Worm (Caenorhabditis elegans) whole organism, L3 larva: ENCODE data around the gene orc-4.

Experiments
- R02D3.7 ChIP-seq: fragments of 150-350 bp; optimal IDR thresholded peaks from 2 replicates; lab custom pipeline; 2014; ENCODE audit warnings: missing biosample characterization, missing genetic modification characterization
- ZK546.5 ChIP-seq: sonication (generic microtip); optimal IDR thresholded peaks from 2 replicates; lab custom pipeline; 2017; ENCODE audit warnings: missing biosample characterization, missing genetic modification characterization
- ceh-16 ChIP-seq: sonication (generic microtip); optimal IDR thresholded peaks from 2 replicates; lab custom pipeline; 2017; ENCODE audit warnings: missing biosample characterization, missing genetic modification characterization
- ceh-28 ChIP-seq: fragments of 150-350 bp; optimal IDR thresholded peaks from 2 replicates; lab custom pipeline; 2014; ENCODE audit warnings: missing biosample characterization, missing genetic modification reagents, missing genetic modification characterization
- ceh-82 ChIP-seq: fragments of 150-350 bp; optimal IDR thresholded peaks from 2 replicates; lab custom pipeline; 2014; ENCODE audit warnings: missing biosample characterization, missing genetic modification characterization
- ceh-9 ChIP-seq: sonication (generic microtip); optimal IDR thresholded peaks from 2 replicates; lab custom pipeline; 2018; ENCODE audit warnings: missing biosample characterization, missing genetic modification characterization
- daf-12 ChIP-seq: fragments of 150-350 bp; optimal IDR thresholded peaks from 2 replicates; lab custom pipeline; 2014; ENCODE audit warnings: missing biosample characterization, missing genetic modification reagents, missing genetic modification characterization
- egl-27 ChIP-seq: sonication (generic microtip); optimal IDR thresholded peaks from 4 replicates; lab custom pipeline; 2017; ENCODE audit warnings: missing biosample characterization, missing genetic modification reagents, missing genetic modification characterization
- egl-5 ChIP-seq: fragments of 150-350 bp; optimal IDR thresholded peaks from 2 replicates; lab custom pipeline; 2017; ENCODE audit warnings: missing biosample characterization, missing genetic modification reagents, missing genetic modification characterization, inconsistent platforms
- elt-2 ChIP-seq: sonication (generic microtip); optimal IDR thresholded peaks from 2 replicates; lab custom pipeline; 2016; ENCODE audit warnings: missing genetic modification reagents, mild to moderate bottlenecking, missing genetic modification characterization, missing compliant biosample characterization
- fkh-10 ChIP-seq: sonication (generic microtip); optimal IDR thresholded peaks from 2 replicates; lab custom pipeline; 2017; ENCODE audit warnings: missing biosample characterization, missing genetic modification reagents, missing genetic modification characterization
- fkh-2 ChIP-seq: fragments of 150-350 bp; optimal IDR thresholded peaks from 2 replicates; lab custom pipeline; 2014; ENCODE audit warnings: missing biosample characterization, missing genetic modification reagents, missing genetic modification characterization
- hmg-11 ChIP-seq: sonication (generic microtip); optimal IDR thresholded peaks from 2 replicates; lab custom pipeline; 2016; ENCODE audit warnings: missing genetic modification characterization, missing compliant biosample characterization
- jun-1 ChIP-seq: fragments of 150-350 bp; optimal IDR thresholded peaks from 2 replicates; lab custom pipeline; 2014; ENCODE audit warnings: missing biosample characterization, missing genetic modification reagents, missing genetic modification characterization
- lin-15B ChIP-seq: fragments of 150-350 bp; optimal IDR thresholded peaks from 2 replicates; lab custom pipeline; 2014; ENCODE audit warnings: missing biosample characterization, missing genetic modification characterization
- lin-39 ChIP-seq: fragments of 150-350 bp; optimal IDR thresholded peaks from 2 replicates; lab custom pipeline; 2018; ENCODE audit warnings: missing biosample characterization, missing genetic modification reagents, missing genetic modification characterization
- lsy-12 ChIP-seq: sonication (generic microtip); optimal IDR thresholded peaks from 2 replicates; lab custom pipeline; 2016; ENCODE audit warnings: mild to moderate bottlenecking, missing genetic modification characterization, missing compliant biosample characterization
- mml-1 ChIP-seq: fragments of 150-350 bp; sonication (generic microtip); optimal IDR thresholded peaks from 3 replicates; lab custom pipeline; 2014; ENCODE audit warnings: missing biosample characterization, missing genetic modification characterization
- nhr-11 ChIP-seq: fragments of 150-350 bp; optimal IDR thresholded peaks from 2 replicates; lab custom pipeline; 2014; ENCODE audit warnings: missing biosample characterization, missing genetic modification characterization
- nhr-12 ChIP-seq: fragments of 150-350 bp; optimal IDR thresholded peaks from 2 replicates; lab custom pipeline; 2014; ENCODE audit warnings: missing biosample characterization, missing genetic modification characterization
- nhr-23 ChIP-seq: fragments of 150-350 bp; optimal IDR thresholded peaks from 2 replicates; lab custom pipeline; 2014; ENCODE audit warnings: missing biosample characterization, missing genetic modification reagents, missing genetic modification characterization
- nhr-237 ChIP-seq: fragments of 150-350 bp; optimal IDR thresholded peaks from 2 replicates; lab custom pipeline; 2014; ENCODE audit warnings: missing biosample characterization, missing genetic modification characterization
- nhr-25 ChIP-seq: sonication (generic microtip); optimal IDR thresholded peaks from 2 replicates; lab custom pipeline; 2017; ENCODE audit warnings: missing biosample characterization, missing genetic modification characterization
- nhr-28 ChIP-seq: fragments of 150-350 bp; optimal IDR thresholded peaks from 2 replicates; lab custom pipeline; 2014; ENCODE audit warnings: missing biosample characterization, missing genetic modification characterization
- nhr-43 ChIP-seq: sonication (generic microtip); optimal IDR thresholded peaks from 2 replicates; lab custom pipeline; 2016; ENCODE audit warnings: mild to moderate bottlenecking, missing genetic modification characterization, missing compliant biosample characterization; ENCODE audit not compliant: poor library complexity, severe bottlenecking
- nhr-67 ChIP-seq: fragments of 150-350 bp; optimal IDR thresholded peaks from 2 replicates; lab custom pipeline; 2014; ENCODE audit warnings: missing biosample characterization, missing genetic modification characterization
- nhr-76 ChIP-seq: fragments of 150-350 bp; sonication (generic microtip); optimal IDR thresholded peaks from 5 replicates; lab custom pipeline; 2014; ENCODE audit warnings: missing biosample characterization, missing genetic modification characterization
- pha-4 ChIP-seq: fragments of 150-350 bp; optimal IDR thresholded peaks from 2 replicates; lab custom pipeline; 2014; ENCODE audit warnings: missing biosample characterization, missing genetic modification reagents, missing genetic modification characterization
- skn-1 ChIP-seq: fragments of 150-350 bp; optimal IDR thresholded peaks from 2 replicates; lab custom pipeline; 2014; ENCODE audit warnings: missing biosample characterization, missing genetic modification characterization
- snpc-4 ChIP-seq: fragments of 150-350 bp; optimal IDR thresholded peaks from 2 replicates; lab custom pipeline; 2014; ENCODE audit warnings: missing biosample characterization, missing genetic modification characterization
- unc-39 ChIP-seq: sonication (generic microtip); optimal IDR thresholded peaks from 4 replicates; lab custom pipeline; 2017; ENCODE audit warnings: missing biosample characterization, missing genetic modification characterization
- unc-62 ChIP-seq: fragments of 150-350 bp; sonication (generic microtip); optimal IDR thresholded peaks from 4 replicates; lab custom pipeline; 2014; ENCODE audit warnings: missing biosample characterization, missing genetic modification reagents, missing genetic modification characterization
- zag-1 ChIP-seq: fragments of 150-350 bp; optimal IDR thresholded peaks from 2 replicates; lab custom pipeline; 2014; ENCODE audit warnings: missing biosample characterization, missing genetic modification characterization
- ztf-11 ChIP-seq: fragments of 150-350 bp; optimal IDR thresholded peaks from 2 replicates; lab custom pipeline; 2014; ENCODE audit warnings: missing biosample characterization, missing genetic modification characterization
- ztf-4 ChIP-seq: fragments of 150-350 bp; optimal IDR thresholded peaks from 2 replicates; lab custom pipeline; 2014; ENCODE audit warnings: missing biosample characterization, missing genetic modification characterization

orc-4 gene

ce11 chrIII:10651634-10652033 is 5.7 kb downstream of the orc-4 start (continued):
- TF ChIP-seq mml-1 (tag; lab: Kevin White, UChicago), result no peak
- TF ChIP-seq ceh-16 (tag; lab: Kevin White, UChicago), result no peak
- TF ChIP-seq skn-1 (tag; lab: Kevin White, UChicago), result no peak
- no peak for TF ChIP-seq nhr-28 (tag; lab: Kevin White, UChicago)
- no peak for TF ChIP-seq nhr-237 (tag; lab: Kevin White, UChicago)
- TF ChIP-seq lin-15B (tag; lab: Kevin White, UChicago), result peak; percentile 34
- no peak for TF ChIP-seq nhr-25 (tag; lab: Kevin White, UChicago)

ce11 chrIII:10652833-10653232 is 6.9 kb downstream of the orc-4 start:
- no peak for TF ChIP-seq skn-1 (tag; lab: Kevin White, UChicago)
- no peak for TF ChIP-seq ztf-4
- TF ChIP-seq nhr-23, result no peak
- no peak for TF ChIP-seq ztf-11 (tag; lab: Kevin White, UChicago)
- no peak for TF ChIP-seq snpc-4 (tag; lab: Kevin White, UChicago)
- TF ChIP-seq lin-39 (tag; lab: Kevin White, UChicago), result no peak
- TF ChIP-seq unc-62, result no peak
- TF ChIP-seq hmg-11 (tag; lab: Kevin White, UChicago), result no peak
- no peak for TF ChIP-seq zag-1 (tag; lab: Kevin White, UChicago)
- no peak for TF ChIP-seq fkh-2 (tag; lab: Kevin White, UChicago)
- TF ChIP-seq nhr-76 (tag; lab: Kevin White, UChicago), result no peak
- no peak for TF ChIP-seq jun-1 (tag; lab: Kevin White, UChicago)
- no peak for TF ChIP-seq egl-5 (tag; lab: Kevin White, UChicago)
- TF ChIP-seq ceh-82 (tag; lab: Kevin White, UChicago), result no peak

- no peak for TF ChIP-seq ceh-82 (tag; lab: Kevin White, UChicago)
- no peak for TF ChIP-seq fkh-10 (GFP tag; lab: Kevin White, UChicago)
- TF ChIP-seq nhr-43, result no peak
- no peak for TF ChIP-seq lin-39 (tag; lab: Kevin White, UChicago)
- TF ChIP-seq nhr-67 (tag; lab: Kevin White, UChicago), result no peak
- TF ChIP-seq unc-62, result no peak
- TF ChIP-seq ceh-16 (tag; lab: Kevin White, UChicago), result no peak
- TF ChIP-seq egl-5 (tag; lab: Kevin White, UChicago), result no peak
- TF ChIP-seq lin-15B (tag; lab: Kevin White, UChicago), result peak; percentile 13
Measured at ce11 chrIII:10653479-10653878, 7.5 kb downstream of the orc-4 start.

ce11 chrIII:10654718-10655117 is 8.7 kb downstream of the orc-4 start, which contains the start of gene cnt-2:
Gene cnt-2 (plus strand): TSS chrIII:10655018.
- TF ChIP-seq egl-27 (tag; lab: Kevin White, UChicago), result no peak
- TF ChIP-seq lsy-12 (tag; lab: Kevin White, UChicago), result no peak
- no peak for TF ChIP-seq daf-12 (tag; lab: Kevin White, UChicago)
- TF ChIP-seq ZK546.5, result no peak
- TF ChIP-seq egl-5 (tag; lab: Kevin White, UChicago), result no peak
- no peak for TF ChIP-seq ceh-16 (tag; lab: Kevin White, UChicago)
- no peak for TF ChIP-seq nhr-12 (tag; lab: Kevin White, UChicago)
- TF ChIP-seq R02D3.7 (tag; lab: Kevin White, UChicago), result no peak
- no peak for TF ChIP-seq nhr-237 (tag; lab: Kevin White, UChicago)
- TF ChIP-seq ceh-28 (tag; lab: Kevin White, UChicago), result no peak
- TF ChIP-seq unc-39 (tag; lab: Kevin White, UChicago), result no peak
- no peak for TF ChIP-seq ceh-9

ce11 chrIII:10656069-10656468 is 10.1 kb downstream of the orc-4 start:
- TF ChIP-seq nhr-25 (tag; lab: Kevin White, UChicago) (no peak), nhr-237 (tag; lab: Kevin White, UChicago) (no peak), pha-4 (tag; lab: Kevin White, UChicago) (peak; percentile 17), nhr-11 (tag; lab: Kevin White, UChicago) (no peak), lin-15B (tag; lab: Kevin White, UChicago) (no peak), elt-2 (tag; lab: Kevin White, UChicago) (peak; percentile 60)
